Worm (Caenorhabditis elegans) whole organism, L3 larva: ENCODE data around the gene srsx-32.

Experiments used
- eor-1 ChIP-seq, 2 experiments: fragments of 150-350 bp; optimal IDR thresholded peaks; 2 replicates each; lab custom pipeline; 2014 to 2018; ENCODE audit warnings: missing biosample characterization in 2 of 2, missing genetic modification characterization in 2 of 2
- snpc-4 ChIP-seq: fragments of 150-350 bp; optimal IDR thresholded peaks from 2 replicates; lab custom pipeline; 2014; ENCODE audit warnings: missing biosample characterization, missing genetic modification characterization

srsx-32 gene

DNA sequence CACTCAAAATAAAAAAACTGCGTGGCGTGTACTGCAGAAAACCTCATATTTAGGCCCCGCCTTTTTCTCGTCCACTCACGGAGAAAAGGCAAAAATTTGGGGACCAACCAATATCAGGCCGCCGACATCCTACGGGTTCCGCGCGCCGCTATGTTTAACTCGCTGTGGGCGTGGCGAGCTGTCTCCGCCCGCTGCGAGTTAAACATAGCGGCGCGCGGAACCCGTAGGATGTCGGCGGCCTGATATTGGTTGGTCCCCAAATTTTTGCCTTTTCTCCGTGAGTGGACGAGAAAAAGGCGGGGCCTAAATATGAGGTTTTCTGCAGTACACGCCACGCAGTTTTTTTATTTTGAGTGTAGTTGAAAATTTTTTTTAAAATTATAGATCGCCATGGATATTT lies 45.6 kb downstream of the srsx-32 start, which contains the start of gene tmem-258:
TSS of gene tmem-258 (plus strand) at position 385 of the 400 bp plus-strand sequence.
- TF ChIP-seq snpc-4 (tag; lab: Kevin White, UChicago) = peak; percentile 50
- TF ChIP-seq, all 47 proteins: peak for 1; not testable (repeated sequence) for 46

DNA sequence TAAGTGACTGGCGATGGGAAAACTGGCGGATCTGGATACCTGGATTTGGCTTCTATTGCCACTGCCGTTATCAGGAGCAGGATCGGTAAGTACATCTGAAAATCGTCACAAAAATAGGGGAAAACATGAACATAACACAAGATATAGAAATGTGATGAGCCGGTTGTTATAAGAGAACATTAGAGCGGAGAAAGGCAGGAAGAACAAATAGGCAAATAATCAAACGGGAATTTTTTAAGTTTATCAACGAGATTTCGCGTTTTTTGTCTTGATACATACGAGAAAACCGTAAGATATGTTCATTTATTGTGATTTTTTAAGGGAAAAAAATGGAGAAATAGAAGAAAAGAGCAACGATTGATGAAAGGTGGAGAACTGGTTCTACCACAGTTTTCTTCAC lies 48.1 kb downstream of the srsx-32 start, which contains the start of gene Y57E12AR.1:
TSS of gene Y57E12AR.1 (minus strand) at position 101 of the 400 bp plus-strand sequence.
- TF ChIP-seq eor-1 (tag; optimal IDR thresholded peaks at IDR 0.05; lab: Kevin White, UChicago) = no peak
